Worm (Caenorhabditis elegans) whole organism, midembryonic: ENCODE data around the gene str-263.

Experiments used
- T22C8.4 ChIP-seq: fragments of 200-800 bp; sonication (Bioruptor generic); IDR thresholded peaks from 2 replicates; pipeline ENCODE4 v1.3.6; 2022; ENCODE audit warnings: missing genetic modification characterization, missing compliant biosample characterization
- cog-1 ChIP-seq: sonication (generic microtip); optimal IDR thresholded peaks from 2 replicates; lab custom pipeline; 2016; ENCODE audit warnings: missing genetic modification characterization, missing compliant biosample characterization
- flt-1 ChIP-seq: fragments of 200-800 bp; sonication (Bioruptor generic); IDR thresholded peaks from 2 replicates; pipeline ENCODE4 v1.3.6; 2022; ENCODE audit warnings: missing genetic modification characterization, missing compliant biosample characterization
- klf-2 ChIP-seq: fragments of 200-800 bp; sonication (Bioruptor generic); conservative IDR thresholded peaks from 2 replicates; pipeline ENCODE4 v1.3.6; 2022; ENCODE audit warnings: missing genetic modification reagents, missing genetic modification characterization, missing compliant biosample characterization
- med-1 ChIP-seq: sonication (generic microtip); optimal IDR thresholded peaks from 2 replicates; lab custom pipeline; 2017; ENCODE audit warnings: missing genetic modification characterization, mild to moderate bottlenecking, missing compliant biosample characterization, antibody characterized with exemption, missing genetic modification reagents; ENCODE audit not compliant: insufficient read depth
- ref-1 ChIP-seq: fragments of 200-800 bp; sonication (Bioruptor generic); conservative IDR thresholded peaks from 2 replicates; pipeline ENCODE4 v1.3.6; 2022; ENCODE audit warnings: missing genetic modification reagents, missing genetic modification characterization, missing compliant biosample characterization
- ztf-29 ChIP-seq: fragments of 200-800 bp; sonication (Bioruptor generic); IDR thresholded peaks from 2 replicates; pipeline ENCODE4 v1.3.6; 2022; ENCODE audit warnings: missing genetic modification reagents, missing genetic modification characterization, missing compliant biosample characterization

ce11 chrV:15602253-15602652 lies 10.7 kb upstream of the str-263 start, which contains the start of gene fbxa-152:
- TF ChIP-seq klf-2 (GFP tag; lab: Robert Waterston, UW) = no peak
- TF ChIP-seq med-1 (GFP tag; lab: Kevin White, UChicago) = no peak
- TF ChIP-seq ref-1 (GFP tag; lab: Robert Waterston, UW) = no peak
- no peak for TF ChIP-seq T22C8.4
- TF ChIP-seq ztf-29 (GFP tag; lab: Robert Waterston, UW) = no peak
- TF ChIP-seq flt-1 (GFP tag; lab: Robert Waterston, UW) = no peak
- TF ChIP-seq cog-1 (tag; lab: Kevin White, UChicago) = no peak
